Worm (Caenorhabditis elegans): Measurements from ENCODE around the gene vha-5.

vha-5 gene

ce11 chrIV:8303668-8304067 lies at the start of gene vha-5:
Gene vha-5, plus strand, starts transcription at chrIV:8303968.
- no peak for TF ChIP-seq tbx-7 (tag; optimal IDR thresholded peaks at IDR 0.05)
- TF ChIP-seq T23F11.4 (GFP tag; optimal IDR thresholded peaks at IDR 0.05) = no peak
- TF ChIP-seq tbx-2 (tag; optimal IDR thresholded peaks at IDR 0.05) = no peak
- no peak for TF ChIP-seq pag-3 (tag; optimal IDR thresholded peaks at IDR 0.05; ENCODE audit: borderline replicate concordance)
- no peak for TF ChIP-seq hlh-8 (tag; optimal IDR thresholded peaks at IDR 0.05)
- TF ChIP-seq hlh-13 (GFP tag; optimal IDR thresholded peaks at IDR 0.05) = no peak
- no peak for TF ChIP-seq elt-4 (tag; optimal IDR thresholded peaks at IDR 0.05)
- no peak for TF ChIP-seq ceh-2 (tag; optimal IDR thresholded peaks at IDR 0.05)
- TF ChIP-seq fkh-10 (GFP tag; optimal IDR thresholded peaks at IDR 0.05) = no peak
- no peak for TF ChIP-seq ama-1 (optimal IDR thresholded peaks at IDR 0.05)
- no peak for TF ChIP-seq hlh-30 (tag; optimal IDR thresholded peaks at IDR 0.05; ENCODE audit: insufficient read depth)
- no peak for TF ChIP-seq madf-2 (tag; optimal IDR thresholded peaks at IDR 0.05)
- TF ChIP-seq ceh-18 (tag; optimal IDR thresholded peaks at IDR 0.05) = no peak
- TF ChIP-seq ceh-30 (tag; optimal IDR thresholded peaks at IDR 0.05) = no peak
- TF ChIP-seq ceh-34 (tag; optimal IDR thresholded peaks at IDR 0.05) = no peak
- TF ChIP-seq lin-11 (tag; optimal IDR thresholded peaks at IDR 0.05) = no peak
- no peak for TF ChIP-seq che-1 (tag; optimal IDR thresholded peaks at IDR 0.05)
- no peak for TF ChIP-seq syd-9 (tag; optimal IDR thresholded peaks at IDR 0.05)

ce11 chrIV:8254193-8254592 lies 49.6 kb upstream of the vha-5 start:
- TF ChIP-seq hlh-13 (GFP tag; optimal IDR thresholded peaks at IDR 0.05) (no peak), ahr-1 (tag; optimal IDR thresholded peaks at IDR 0.05) (no peak), ceh-19 (GFP tag; optimal IDR thresholded peaks at IDR 0.05) (no peak), zip-5 (tag; optimal IDR thresholded peaks at IDR 0.05) (no peak), dve-1 (tag; optimal IDR thresholded peaks at IDR 0.05) (no peak), F13H6.1 (tag; optimal IDR thresholded peaks at IDR 0.05) (no peak), lin-11 (tag; optimal IDR thresholded peaks at IDR 0.05) (no peak), pag-3 (tag; optimal IDR thresholded peaks at IDR 0.05; ENCODE audit: borderline replicate concordance) (no peak), sox-4 (tag; optimal IDR thresholded peaks at IDR 0.05) (no peak), unc-42 (tag; optimal IDR thresholded peaks at IDR 0.05) (no peak), syd-9 (tag; optimal IDR thresholded peaks at IDR 0.05) (no peak), ceh-2 (tag; optimal IDR thresholded peaks at IDR 0.05) (no peak), pha-4 (tag; optimal IDR thresholded peaks at IDR 0.05) (no peak), elt-4 (tag; optimal IDR thresholded peaks at IDR 0.05) (no peak), fkh-6 (tag; optimal IDR thresholded peaks at IDR 0.05) (no peak), madf-2 (tag; optimal IDR thresholded peaks at IDR 0.05) (no peak), ttx-3 (tag; optimal IDR thresholded peaks at IDR 0.05) (no peak), odd-2 (tag; optimal IDR thresholded peaks at IDR 0.05) (no peak), unc-55 (GFP tag; optimal IDR thresholded peaks at IDR 0.05) (no peak)

- no peak for TF ChIP-seq sox-4 (tag; optimal IDR thresholded peaks at IDR 0.05)
- no peak for TF ChIP-seq ama-1 (optimal IDR thresholded peaks at IDR 0.05)
- TF ChIP-seq eyg-1 (tag; optimal IDR thresholded peaks at IDR 0.05) = no peak
- TF ChIP-seq hlh-30 (tag; optimal IDR thresholded peaks at IDR 0.05; ENCODE audit: insufficient read depth) = no peak
- no peak for TF ChIP-seq pha-2 (tag; optimal IDR thresholded peaks at IDR 0.05)
- TF ChIP-seq hlh-8 (tag; optimal IDR thresholded peaks at IDR 0.05) = no peak
- TF ChIP-seq odd-2 (tag; optimal IDR thresholded peaks at IDR 0.05) = no peak
- no peak for TF ChIP-seq K02D7.2 (tag; optimal IDR thresholded peaks at IDR 0.05)
- TF ChIP-seq ceh-14 (tag; optimal IDR thresholded peaks at IDR 0.05) = no peak
- no peak for TF ChIP-seq npax-4 (tag; optimal IDR thresholded peaks at IDR 0.05)
- TF ChIP-seq nhr-232 (tag; optimal IDR thresholded peaks at IDR 0.05) = no peak
These were observed 48.5 kb upstream of the vha-5 start for ce11 chrIV:8255221-8255620.

ce11 chrIV:8259904-8260303 lies 43.9 kb upstream of the vha-5 start, which contains the start of gene K07H8.7:
Gene K07H8.7, minus strand, starts transcription at chrIV:8260004.
- TF ChIP-seq sdc-2 (tag; optimal IDR thresholded peaks at IDR 0.05) = no peak
- TF ChIP-seq pat-9 (tag; optimal IDR thresholded peaks at IDR 0.05) = no peak
- no peak for TF ChIP-seq mec-3 (tag; optimal IDR thresholded peaks at IDR 0.05; ENCODE audit: borderline replicate concordance)
- TF ChIP-seq tbx-2 (tag; optimal IDR thresholded peaks at IDR 0.05) = no peak
- no peak for TF ChIP-seq ceh-6 (GFP tag; optimal IDR thresholded peaks at IDR 0.05)
- no peak for TF ChIP-seq fkh-6 (tag; optimal IDR thresholded peaks at IDR 0.05)
- no peak for TF ChIP-seq nhr-11 (tag; optimal IDR thresholded peaks at IDR 0.05)
- no peak for TF ChIP-seq lin-11 (tag; optimal IDR thresholded peaks at IDR 0.05)
- TF ChIP-seq fax-1 (tag; optimal IDR thresholded peaks at IDR 0.05) = no peak
- no peak for TF ChIP-seq ztf-16 (tag; optimal IDR thresholded peaks at IDR 0.05)
- no peak for TF ChIP-seq pros-1 (tag; optimal IDR thresholded peaks at IDR 0.05)
- TF ChIP-seq pag-3 (tag; optimal IDR thresholded peaks at IDR 0.05; ENCODE audit: borderline replicate concordance) = no peak
